Worm (Caenorhabditis elegans) whole organism, late embryonic: ENCODE measurements around the gene F44E7.9.

ENCODE experiments used
- C08G9.2 ChIP-seq: sonication (generic microtip); optimal IDR thresholded peaks from 2 replicates; lab custom pipeline; 2016; ENCODE audit warnings: mild to moderate bottlenecking, missing genetic modification characterization, moderate library complexity, missing compliant biosample characterization
- C38D4.7 ChIP-seq: fragments of 200-800 bp; sonication (Bioruptor generic); optimal IDR thresholded peaks from 2 replicates; lab custom pipeline; 2018; ENCODE audit warnings: mild to moderate bottlenecking, missing genetic modification characterization, moderate library complexity, missing compliant biosample characterization
- F13H6.1 ChIP-seq: sonication (generic microtip); optimal IDR thresholded peaks from 2 replicates; lab custom pipeline; 2016; ENCODE audit warnings: missing genetic modification characterization, missing compliant biosample characterization
- K02D7.2 ChIP-seq: sonication (generic microtip); optimal IDR thresholded peaks from 2 replicates; lab custom pipeline; 2017; ENCODE audit warnings: mild to moderate bottlenecking, missing genetic modification characterization, missing compliant biosample characterization
- K09A11.1 ChIP-seq: sonication (generic microtip); optimal IDR thresholded peaks from 2 replicates; lab custom pipeline; 2017; ENCODE audit warnings: antibody characterized with exemption, mild to moderate bottlenecking, missing genetic modification characterization, missing compliant biosample characterization; ENCODE audit not compliant: insufficient read depth
- T23F11.4 ChIP-seq: fragments of 200-800 bp; sonication (Bioruptor generic); optimal IDR thresholded peaks from 2 replicates; lab custom pipeline; 2018; ENCODE audit warnings: mild to moderate bottlenecking, missing genetic modification characterization, missing compliant biosample characterization
- ahr-1 ChIP-seq: sonication (generic microtip); optimal IDR thresholded peaks from 2 replicates; lab custom pipeline; 2016; ENCODE audit warnings: missing genetic modification characterization, missing compliant biosample characterization
- ceh-14 ChIP-seq: sonication (generic microtip); optimal IDR thresholded peaks from 2 replicates; lab custom pipeline; 2016; ENCODE audit warnings: missing genotype, missing genetic modification characterization, missing compliant biosample characterization
- ceh-18 ChIP-seq: sonication (generic microtip); optimal IDR thresholded peaks from 2 replicates; lab custom pipeline; 2016; ENCODE audit warnings: missing genetic modification characterization, missing compliant biosample characterization
- ceh-2 ChIP-seq: sonication (generic microtip); optimal IDR thresholded peaks from 2 replicates; lab custom pipeline; 2016; ENCODE audit warnings: missing genotype, missing genetic modification characterization, missing compliant biosample characterization
- ceh-22 ChIP-seq: sonication (generic microtip); optimal IDR thresholded peaks from 2 replicates; lab custom pipeline; 2017; ENCODE audit warnings: missing biosample characterization, missing genetic modification characterization
- ceh-24 ChIP-seq: sonication (generic microtip); optimal IDR thresholded peaks from 2 replicates; lab custom pipeline; 2016; ENCODE audit warnings: mild to moderate bottlenecking, missing genetic modification characterization, missing compliant biosample characterization
- ceh-30 ChIP-seq: fragments of 150-350 bp; optimal IDR thresholded peaks from 2 replicates; lab custom pipeline; 2014; ENCODE audit warnings: missing biosample characterization, missing genetic modification characterization
- ceh-31 ChIP-seq: sonication (generic microtip); optimal IDR thresholded peaks from 2 replicates; lab custom pipeline; 2016; ENCODE audit warnings: missing genetic modification characterization, missing compliant biosample characterization
- ceh-34 ChIP-seq: sonication (generic microtip); optimal IDR thresholded peaks from 2 replicates; lab custom pipeline; 2016; ENCODE audit warnings: mild to moderate bottlenecking, missing genetic modification characterization, missing compliant biosample characterization
- ceh-45 ChIP-seq: fragments of 200-800 bp; sonication (Bioruptor generic); IDR thresholded peaks from 2 replicates; pipeline ENCODE4 v1.3.6; 2022; ENCODE audit warnings: missing genetic modification reagents, missing genetic modification characterization, missing compliant biosample characterization
- ceh-6 ChIP-seq: fragments of 200-800 bp; sonication (Bioruptor generic); optimal IDR thresholded peaks from 2 replicates; lab custom pipeline; 2018; ENCODE audit warnings: mild to moderate bottlenecking, missing genetic modification characterization, missing compliant biosample characterization
- ceh-9 ChIP-seq: sonication (generic microtip); optimal IDR thresholded peaks from 2 replicates; lab custom pipeline; 2016; ENCODE audit warnings: mild to moderate bottlenecking, missing genetic modification characterization, inconsistent platforms, missing compliant biosample characterization
- che-1 ChIP-seq: sonication (generic microtip); optimal IDR thresholded peaks from 2 replicates; lab custom pipeline; 2016; ENCODE audit warnings: mild to moderate bottlenecking, missing genetic modification characterization, missing compliant biosample characterization
- dmd-4 ChIP-seq: sonication (generic microtip); optimal IDR thresholded peaks from 2 replicates; lab custom pipeline; 2016; ENCODE audit warnings: borderline replicate concordance, missing genetic modification characterization, missing compliant biosample characterization
- dve-1 ChIP-seq: sonication (generic microtip); optimal IDR thresholded peaks from 2 replicates; lab custom pipeline; 2017; ENCODE audit warnings: antibody characterized with exemption, mild to moderate bottlenecking, missing genetic modification characterization, missing compliant biosample characterization
- elt-2 ChIP-seq: sonication (generic microtip); optimal IDR thresholded peaks from 2 replicates; lab custom pipeline; 2016; ENCODE audit warnings: missing genetic modification reagents, missing genetic modification characterization, missing compliant biosample characterization
- elt-4 ChIP-seq: sonication (generic microtip); optimal IDR thresholded peaks from 2 replicates; lab custom pipeline; 2016; ENCODE audit warnings: missing genetic modification characterization, missing compliant biosample characterization
- ets-4 ChIP-seq: sonication (generic microtip); optimal IDR thresholded peaks from 2 replicates; lab custom pipeline; 2016; ENCODE audit warnings: missing genetic modification characterization, missing compliant biosample characterization
- eyg-1 ChIP-seq: sonication (generic microtip); optimal IDR thresholded peaks from 2 replicates; lab custom pipeline; 2016; ENCODE audit warnings: missing genotype, missing genetic modification characterization, missing compliant biosample characterization
- fax-1 ChIP-seq: sonication (generic microtip); optimal IDR thresholded peaks from 2 replicates; lab custom pipeline; 2016; ENCODE audit warnings: missing genotype, missing genetic modification characterization, missing compliant biosample characterization
- fkh-10 ChIP-seq: fragments of 150-350 bp; optimal IDR thresholded peaks from 2 replicates; lab custom pipeline; 2014; ENCODE audit warnings: missing biosample characterization, missing genetic modification reagents, missing genetic modification characterization
- fkh-6 ChIP-seq: sonication (generic microtip); optimal IDR thresholded peaks from 2 replicates; lab custom pipeline; 2016; ENCODE audit warnings: missing genetic modification characterization, missing compliant biosample characterization
- hlh-13 ChIP-seq: fragments of 200-800 bp; sonication (Bioruptor generic); optimal IDR thresholded peaks from 2 replicates; lab custom pipeline; 2018; ENCODE audit warnings: mild to moderate bottlenecking, missing genetic modification characterization, missing compliant biosample characterization
- hlh-15 ChIP-seq: sonication (generic microtip); optimal IDR thresholded peaks from 2 replicates; lab custom pipeline; 2016; ENCODE audit warnings: missing genetic modification characterization, missing compliant biosample characterization
- hlh-30 ChIP-seq: sonication (generic microtip); optimal IDR thresholded peaks from 2 replicates; lab custom pipeline; 2017; ENCODE audit warnings: antibody characterized with exemption, missing genetic modification characterization, missing compliant biosample characterization; ENCODE audit not compliant: insufficient read depth
- hlh-6 ChIP-seq: sonication (generic microtip); optimal IDR thresholded peaks from 2 replicates; lab custom pipeline; 2016; ENCODE audit warnings: missing genotype, missing genetic modification characterization, missing compliant biosample characterization
- hlh-8 ChIP-seq: sonication (generic microtip); optimal IDR thresholded peaks from 2 replicates; lab custom pipeline; 2016; ENCODE audit warnings: missing genotype, missing genetic modification characterization, missing compliant biosample characterization
- lim-6 ChIP-seq: sonication (generic microtip); optimal IDR thresholded peaks from 2 replicates; lab custom pipeline; 2016; ENCODE audit warnings: missing genetic modification characterization, missing compliant biosample characterization
- madf-2 ChIP-seq: sonication (generic microtip); optimal IDR thresholded peaks from 2 replicates; lab custom pipeline; 2017; ENCODE audit warnings: missing genetic modification characterization, missing compliant biosample characterization
- mec-3 ChIP-seq: sonication (generic microtip); optimal IDR thresholded peaks from 2 replicates; lab custom pipeline; 2016; ENCODE audit warnings: borderline replicate concordance, missing genetic modification characterization, missing compliant biosample characterization
- nfya-1 ChIP-seq: sonication (generic microtip); optimal IDR thresholded peaks from 2 replicates; lab custom pipeline; 2017; ENCODE audit warnings: missing genetic modification characterization, mild to moderate bottlenecking, missing compliant biosample characterization, antibody characterized with exemption, moderate library complexity
- nhr-232 ChIP-seq: sonication (generic microtip); optimal IDR thresholded peaks from 2 replicates; lab custom pipeline; 2016; ENCODE audit warnings: missing genetic modification characterization, missing compliant biosample characterization
- pat-9 ChIP-seq: fragments of 200-800 bp; sonication (Bioruptor generic); optimal IDR thresholded peaks from 2 replicates; lab custom pipeline; 2018; ENCODE audit warnings: mild to moderate bottlenecking, missing genetic modification characterization, moderate library complexity, missing compliant biosample characterization
- pax-1 ChIP-seq: fragments of 150-350 bp; optimal IDR thresholded peaks from 2 replicates; lab custom pipeline; 2014; ENCODE audit warnings: missing biosample characterization, missing genetic modification characterization
- pqm-1 ChIP-seq: sonication (generic microtip); optimal IDR thresholded peaks from 2 replicates; lab custom pipeline; 2016; ENCODE audit warnings: missing genetic modification characterization, missing compliant biosample characterization
- sdc-2 ChIP-seq: sonication (generic microtip); optimal IDR thresholded peaks from 2 replicates; lab custom pipeline; 2016; ENCODE audit warnings: missing genotype, missing genetic modification characterization, missing compliant biosample characterization
- sox-4 ChIP-seq: sonication (generic microtip); optimal IDR thresholded peaks from 2 replicates; lab custom pipeline; 2017; ENCODE audit warnings: mild to moderate bottlenecking, missing genetic modification characterization, inconsistent platforms, missing compliant biosample characterization
- syd-9 ChIP-seq: sonication (generic microtip); optimal IDR thresholded peaks from 2 replicates; lab custom pipeline; 2016; ENCODE audit warnings: mild to moderate bottlenecking, missing genetic modification characterization, moderate library complexity, missing compliant biosample characterization
- tbx-2 ChIP-seq: sonication (generic microtip); optimal IDR thresholded peaks from 2 replicates; lab custom pipeline; 2016; ENCODE audit warnings: missing genetic modification characterization, missing compliant biosample characterization
- tbx-7 ChIP-seq: sonication (generic microtip); optimal IDR thresholded peaks from 2 replicates; lab custom pipeline; 2016; ENCODE audit warnings: missing genotype, missing genetic modification characterization, missing compliant biosample characterization
- ttx-3 ChIP-seq: sonication (generic microtip); optimal IDR thresholded peaks from 2 replicates; lab custom pipeline; 2016; ENCODE audit warnings: missing genetic modification reagents, missing genetic modification characterization, missing compliant biosample characterization
- unc-55 ChIP-seq: sonication (generic microtip); optimal IDR thresholded peaks from 2 replicates; lab custom pipeline; 2017; ENCODE audit warnings: missing biosample characterization, missing genetic modification reagents, missing genetic modification characterization
- unc-86 ChIP-seq: sonication (generic microtip); optimal IDR thresholded peaks from 2 replicates; lab custom pipeline; 2016; ENCODE audit warnings: missing genetic modification characterization, missing compliant biosample characterization
- zip-5 ChIP-seq: sonication (generic microtip); optimal IDR thresholded peaks from 2 replicates; lab custom pipeline; 2016; ENCODE audit warnings: missing genetic modification characterization, missing compliant biosample characterization
- ztf-16 ChIP-seq: sonication (generic microtip); optimal IDR thresholded peaks from 2 replicates; lab custom pipeline; 2017; ENCODE audit warnings: missing genetic modification characterization, missing compliant biosample characterization

Gene F44E7.9

DNA sequence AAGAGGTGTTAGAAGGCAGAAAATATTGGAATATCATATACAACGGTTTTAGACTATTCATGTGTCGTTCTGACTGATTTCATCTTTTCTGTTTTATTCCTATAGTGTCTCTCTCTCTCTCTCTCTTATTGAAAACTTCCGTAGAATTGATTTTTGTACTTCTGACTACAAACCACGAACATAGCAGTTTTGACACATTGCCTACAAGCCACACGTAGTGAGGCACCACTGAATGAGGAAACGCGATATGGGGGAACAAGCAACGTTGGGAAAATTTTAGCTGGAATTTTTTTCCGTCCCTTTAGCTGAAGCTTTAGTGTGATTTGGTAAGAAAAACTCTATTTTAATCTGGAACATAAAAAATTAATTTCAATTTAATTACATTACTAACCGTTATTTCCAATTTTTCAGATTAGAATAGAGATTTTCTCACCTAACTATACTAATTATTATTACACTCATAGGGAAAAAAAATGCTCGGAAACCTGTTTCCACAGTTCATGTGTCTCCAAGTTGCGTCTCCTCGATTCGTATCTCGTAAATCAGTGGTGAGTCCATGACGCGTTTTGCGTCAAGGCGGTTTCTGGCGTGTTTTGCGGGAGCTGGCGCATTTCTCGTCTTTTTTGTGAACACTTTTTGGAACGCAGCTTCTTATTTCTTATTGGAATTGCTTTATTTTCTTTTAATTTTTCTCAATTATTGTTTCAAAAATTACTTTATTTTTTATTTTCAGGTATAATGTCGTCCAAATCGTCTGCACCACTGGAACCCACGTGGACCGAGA lies at the start of gene F44E7.9, which contains the start of gene nhr-142:
Gene F44E7.9, plus strand, starts transcription at position 734 of the 784 bp plus-strand sequence.
Gene nhr-142, minus strand, starts transcription at position 57 of the 784 bp plus-strand sequence.
- TF ChIP-seq elt-2 (tag; lab: Kevin White, UChicago): peak; percentile 79
- TF ChIP-seq pqm-1 (tag; lab: Kevin White, UChicago): peak; percentile 23
- no peak for TF ChIP-seq pax-1 (tag; lab: Kevin White, UChicago)
- TF ChIP-seq madf-2 (tag; lab: Kevin White, UChicago): peak; percentile 39
- TF ChIP-seq zip-5: peak; percentile 81
- TF ChIP-seq mec-3 (tag; lab: Kevin White, UChicago): no peak
- TF ChIP-seq ceh-6: no peak
- TF ChIP-seq fax-1 (tag; lab: Kevin White, UChicago): peak; percentile 73
- TF ChIP-seq nfya-1 (tag; lab: Kevin White, UChicago): peak; percentile 58
- peak; percentile 0 for TF ChIP-seq ceh-30 (tag; lab: Kevin White, UChicago)
- TF ChIP-seq ceh-31 (tag; lab: Kevin White, UChicago): peak; percentile 93
- TF ChIP-seq ceh-18 (tag; lab: Kevin White, UChicago): peak; percentile 72
- peak; percentile 78 for TF ChIP-seq ceh-2
- TF ChIP-seq elt-4: no peak
- no peak for TF ChIP-seq ceh-9 (tag; lab: Kevin White, UChicago)
- TF ChIP-seq T23F11.4 (GFP tag; lab: Kevin White, UChicago): peak; percentile 26
- TF ChIP-seq nhr-232 (tag; lab: Kevin White, UChicago): peak; percentile 10
- no peak for TF ChIP-seq ceh-22 (tag; lab: Kevin White, UChicago)
- no peak for TF ChIP-seq hlh-13
- peak; percentile 66 for TF ChIP-seq syd-9 (tag; lab: Kevin White, UChicago)
- peak; percentile 9 for TF ChIP-seq dve-1
- TF ChIP-seq fkh-10 (GFP tag; lab: Kevin White, UChicago): no peak
- peak; percentile 21 for TF ChIP-seq ttx-3
- no peak for TF ChIP-seq hlh-30 (tag; lab: Kevin White, UChicago)
- TF ChIP-seq ztf-16 (tag; lab: Kevin White, UChicago): peak; percentile 60
- no peak for TF ChIP-seq hlh-6
- peak; percentile 63 for TF ChIP-seq tbx-7 (tag; lab: Kevin White, UChicago)
- peak; percentile 80 for TF ChIP-seq C08G9.2 (tag; lab: Kevin White, UChicago)
- TF ChIP-seq fkh-6 (tag; lab: Kevin White, UChicago): no peak
- TF ChIP-seq pat-9 (tag; lab: Kevin White, UChicago): peak; percentile 32
- TF ChIP-seq sdc-2 (tag; lab: Kevin White, UChicago): peak; percentile 18
- TF ChIP-seq ceh-45: peak; percentile 47; the same call in 1 of the 2 replicates
- TF ChIP-seq dmd-4 (tag; lab: Kevin White, UChicago): peak; percentile 47
- no peak for TF ChIP-seq eyg-1 (tag; lab: Kevin White, UChicago)
- peak; percentile 49 for TF ChIP-seq hlh-15 (tag; lab: Kevin White, UChicago)
- TF ChIP-seq lim-6 (tag; lab: Kevin White, UChicago): peak; percentile 50
- TF ChIP-seq ceh-34 (tag; lab: Kevin White, UChicago): peak; percentile 60
- TF ChIP-seq ceh-14 (tag; lab: Kevin White, UChicago): peak; percentile 74
- TF ChIP-seq che-1 (tag; lab: Kevin White, UChicago): peak; percentile 22
- no peak for TF ChIP-seq C38D4.7 (GFP tag; lab: Kevin White, UChicago)
- peak; percentile 15 for TF ChIP-seq ahr-1 (tag; lab: Kevin White, UChicago)
- no peak for TF ChIP-seq K09A11.1 (tag; lab: Kevin White, UChicago)
- TF ChIP-seq F13H6.1: peak; percentile 64
- TF ChIP-seq tbx-2: peak; percentile 71
- peak; percentile 28 for TF ChIP-seq K02D7.2 (tag; lab: Kevin White, UChicago)
- peak; percentile 36 for TF ChIP-seq sox-4 (tag; lab: Kevin White, UChicago)
- no peak for TF ChIP-seq unc-55
- peak; percentile 2 for TF ChIP-seq hlh-8 (tag; lab: Kevin White, UChicago)
- peak; percentile 13 for TF ChIP-seq ceh-24 (tag; lab: Kevin White, UChicago)
- peak; percentile 37 for TF ChIP-seq unc-86 (tag; lab: Kevin White, UChicago)
- peak; percentile 71 for TF ChIP-seq ets-4
